Fruit fly (Drosophila melanogaster) whole organism, pupa: ENCODE measurements around the gene HP1D3csd.

Source experiments
- CG12605 ChIP-seq: fragments of 200-800 bp; sonication (Bioruptor generic); IDR thresholded peaks from 2 replicates; pipeline ENCODE4 v1.3.6; 2022; ENCODE audit warnings: missing biosample characterization, missing genetic modification characterization
- CG17806 ChIP-seq: fragments of 200-800 bp; sonication (Bioruptor generic); optimal IDR thresholded peaks from 2 replicates; lab custom pipeline; 2018; ENCODE audit warnings: missing biosample characterization, mild to moderate bottlenecking, missing genetic modification characterization, moderate library complexity
- CG32121 ChIP-seq: fragments of 200-800 bp; sonication (Bioruptor generic); IDR thresholded peaks from 2 replicates; pipeline ENCODE4 v1.3.6; 2022; ENCODE audit warnings: missing biosample characterization, missing genetic modification characterization
- CG8159 ChIP-seq: fragments of 200-800 bp; sonication (Bioruptor generic); optimal IDR thresholded peaks from 3 replicates; lab custom pipeline; 2018; ENCODE audit warnings: missing biosample characterization, mild to moderate bottlenecking, missing genetic modification characterization, moderate library complexity
- CG9948 ChIP-seq: fragments of 200-800 bp; sonication (Bioruptor generic); optimal IDR thresholded peaks from 2 replicates; lab custom pipeline; 2018; ENCODE audit warnings: missing biosample characterization, mild to moderate bottlenecking, missing genetic modification characterization, moderate library complexity
- D1 ChIP-seq: fragments of 200-800 bp; sonication (Bioruptor generic); optimal IDR thresholded peaks from 2 replicates; lab custom pipeline; 2018; ENCODE audit warnings: missing biosample characterization, mild to moderate bottlenecking, missing genetic modification characterization, moderate library complexity
- EcR ChIP-seq: fragments of 200-800 bp; sonication (Bioruptor generic); optimal IDR thresholded peaks from 3 replicates; lab custom pipeline; 2019; ENCODE audit warnings: missing biosample characterization, missing genetic modification characterization, mild to moderate bottlenecking, moderate library complexity, missing genetic modification reagents
- Pif1B ChIP-seq: fragments of 200-800 bp; sonication (Bioruptor generic); optimal IDR thresholded peaks from 3 replicates; lab custom pipeline; 2016; ENCODE audit warnings: missing biosample characterization, missing genetic modification characterization
- Snoo ChIP-seq: fragments of 200-800 bp; sonication (Bioruptor generic); optimal IDR thresholded peaks from 3 replicates; lab custom pipeline; 2017; ENCODE audit warnings: missing biosample characterization, mild to moderate bottlenecking, missing genetic modification characterization, inconsistent platforms

DNA sequence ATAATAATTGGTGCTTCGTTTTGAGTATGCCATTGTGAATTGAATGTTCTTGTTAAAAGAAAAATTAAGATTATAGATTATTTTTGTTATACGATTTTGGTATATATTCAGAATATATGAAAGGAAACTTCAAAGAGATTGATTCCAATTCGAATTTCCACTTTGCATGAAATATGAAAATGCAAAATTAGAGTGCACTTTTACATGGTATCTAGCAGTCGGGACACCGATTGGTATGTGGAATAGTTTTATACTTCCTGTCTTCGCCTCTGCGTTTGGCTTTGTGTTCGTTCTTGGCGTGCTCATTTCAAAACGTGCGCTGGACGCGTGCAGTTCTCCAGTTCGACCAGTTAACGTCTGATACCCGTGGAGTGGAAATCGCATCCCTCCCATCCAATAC is 6.9 kb upstream of the HP1D3csd start, which contains the start of gene CG33253:
- no peak for TF ChIP-seq CG9948 (tag; lab: Kevin White, UChicago)
- no peak for TF ChIP-seq Pif1B (GFP tag; lab: Kevin White, UChicago)
- TF ChIP-seq CG17806 (tag; lab: Kevin White, UChicago): no peak
- no peak for TF ChIP-seq CG32121 (GFP tag; lab: Robert Waterston, UW)
- no peak for TF ChIP-seq D1 (tag; lab: Kevin White, UChicago)
- no peak for TF ChIP-seq CG8159 (tag; lab: Kevin White, UChicago)
- no peak for TF ChIP-seq EcR (GFP tag; lab: Kevin White, UChicago)
- TF ChIP-seq Snoo (tag; lab: Kevin White, UChicago): no peak
- TF ChIP-seq CG12605 (GFP tag; lab: Robert Waterston, UW): no peak
